Fruit fly (Drosophila melanogaster): ENCODE measurements around the gene CG6462.

Gene CG6462

DNA sequence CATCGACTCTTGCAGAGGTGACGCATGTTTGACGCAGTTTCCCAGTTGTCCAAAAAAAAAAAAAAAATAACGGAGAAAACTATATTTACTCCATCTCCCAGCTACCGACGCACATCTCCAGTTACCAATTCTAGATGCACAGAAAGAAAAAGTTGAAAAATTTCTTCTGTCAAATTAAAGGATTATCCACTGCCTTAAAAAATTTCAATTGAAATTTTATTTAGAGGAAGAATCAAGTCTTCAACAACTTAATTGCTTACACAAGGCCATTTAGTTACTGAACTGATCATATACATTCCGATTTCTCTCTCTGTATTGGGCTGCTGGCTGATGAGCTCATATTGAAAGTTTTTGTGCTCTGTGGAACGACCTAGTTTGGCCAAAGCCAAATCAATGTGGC lies 49.1 kb downstream of the CG6462 start (continued):
- TF ChIP-seq disco-r (GFP tag; optimal IDR thresholded peaks at IDR 0.05) (no peak), vfl (GFP tag; optimal IDR thresholded peaks at IDR 0.05) (no peak), odd (GFP tag; optimal IDR thresholded peaks at IDR 0.05) (no peak), stc (GFP tag; IDR thresholded peaks at IDR 0.05) (no peak), onecut (GFP tag; IDR thresholded peaks at IDR 0.05) (no peak), Sox100B (GFP tag; optimal IDR thresholded peaks at IDR 0.05) (no peak), esg (GFP tag; conservative IDR thresholded peaks at IDR 0.05) (0 out of 2 replicates have a peak, but pooled peaks have one; percentile 15), CG7987 (GFP tag; optimal IDR thresholded peaks at IDR 0.05) (no peak), tna (GFP tag; IDR thresholded peaks at IDR 0.05; ENCODE audit: partially characterized antibody) (no peak), ap (GFP tag; IDR thresholded peaks at IDR 0.05) (no peak), CG13775 (GFP tag; optimal IDR thresholded peaks at IDR 0.05) (no peak), fu2 (GFP tag; optimal IDR thresholded peaks at IDR 0.05) (no peak), row (GFP tag; IDR thresholded peaks at IDR 0.05) (peak; percentile 57), Spps (tag; optimal IDR thresholded peaks at IDR 0.05) (no peak), ftz-f1 (GFP tag; optimal IDR thresholded peaks at IDR 0.05) (no peak), wor (GFP tag; IDR thresholded peaks at IDR 0.05) (no peak), Fer3 (tag; optimal IDR thresholded peaks at IDR 0.05) (no peak), CG12744 (GFP tag; optimal IDR thresholded peaks at IDR 0.05) (no peak), ci (GFP tag; IDR thresholded peaks at IDR 0.05) (no peak), scrt (GFP tag; optimal IDR thresholded peaks at IDR 0.05) (no peak), zf30C (GFP tag; optimal IDR thresholded peaks at IDR 0.05) (no peak), Camta (GFP tag; optimal IDR thresholded peaks at IDR 0.05) (peak; percentile 51), gt (GFP tag; IDR thresholded peaks at IDR 0.05) (no peak), dysf (GFP tag; IDR thresholded peaks at IDR 0.05) (no peak), chn (GFP tag; optimal IDR thresholded peaks at IDR 0.05) (no peak), Sox102F (GFP tag; optimal IDR thresholded peaks at IDR 0.05) (peak; percentile 49), croc (GFP tag; conservative IDR thresholded peaks at IDR 0.05) (peak; percentile 44; the same call in 1 of the 3 replicates), shn (GFP tag; optimal IDR thresholded peaks at IDR 0.05) (no peak), chm (GFP tag; IDR thresholded peaks at IDR 0.05) (no peak), bsh (GFP tag; optimal IDR thresholded peaks at IDR 0.05) (peak in 1 of 2 experiments; percentile 55), CG14667 (GFP tag; IDR thresholded peaks at IDR 0.05) (no peak), CG43689 (GFP tag; IDR thresholded peaks at IDR 0.05) (no peak), CG7556 (GFP tag; optimal IDR thresholded peaks at IDR 0.05) (peak; percentile 36), cwo (GFP tag; optimal IDR thresholded peaks at IDR 0.05) (no peak), al (GFP tag; IDR thresholded peaks at IDR 0.05) (no peak), Six4 (GFP tag; optimal IDR thresholded peaks at IDR 0.05) (no peak), CG12391 (tag; optimal IDR thresholded peaks at IDR 0.05) (peak; percentile 27), schlank (tag; optimal IDR thresholded peaks at IDR 0.05) (no peak), tup (GFP tag; optimal IDR thresholded peaks at IDR 0.05) (no peak), HLH3B (GFP tag; IDR thresholded peaks at IDR 0.05) (no peak), Adf1 (GFP tag; IDR thresholded peaks at IDR 0.05) (no peak), CG31365 (tag; optimal IDR thresholded peaks at IDR 0.05) (no peak), run (tag; optimal IDR thresholded peaks at IDR 0.05) (no peak), peb (GFP tag; IDR thresholded peaks at IDR 0.05) (no peak), jing (GFP tag; optimal IDR thresholded peaks at IDR 0.05) (no peak), Hsf (GFP tag; optimal IDR thresholded peaks at IDR 0.05) (peak; percentile 7), gcm (GFP tag; optimal IDR thresholded peaks at IDR 0.05) (no peak), CG2202 (tag; optimal IDR thresholded peaks at IDR 0.05) (no peak), CG8944 (GFP tag; optimal IDR thresholded peaks at IDR 0.05) (no peak), ase (GFP tag; IDR thresholded peaks at IDR 0.05) (no peak), trh (GFP tag; optimal IDR thresholded peaks at IDR 0.05) (no peak), gfzf (GFP tag; optimal IDR thresholded peaks at IDR 0.05) (no peak), maf-S (GFP tag; optimal IDR thresholded peaks at IDR 0.05) (peak; percentile 15)
